Fruit fly (Drosophila melanogaster): ENCODE measurements around the gene ssp2.

DNA sequence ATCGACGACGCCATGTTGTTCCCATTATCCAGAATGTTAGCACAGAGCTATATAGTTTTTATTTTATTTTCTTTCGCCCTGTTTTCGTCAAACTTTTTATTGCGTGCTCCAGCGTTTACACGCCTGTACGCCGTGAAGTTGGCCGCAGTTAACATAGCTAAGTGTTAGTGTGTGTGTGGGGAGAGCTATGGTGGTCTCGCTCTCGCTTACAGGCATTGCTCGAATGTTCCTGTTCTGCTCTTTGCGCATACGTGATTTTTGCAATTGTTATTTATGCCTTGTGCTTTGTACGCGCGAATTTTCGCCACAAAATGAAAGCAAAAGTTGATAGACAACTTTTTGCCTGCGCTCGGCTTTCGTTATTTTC, 39.0 kb downstream of the ssp2 start:
- TF ChIP-seq h (optimal IDR thresholded peaks at IDR 0.05) (no peak), CG15696 (tag; optimal IDR thresholded peaks at IDR 0.05) (no peak), zfh1 (GFP tag; IDR thresholded peaks at IDR 0.05) (no peak), CG7271 (tag; optimal IDR thresholded peaks at IDR 0.05) (no peak), fd64A (GFP tag; optimal IDR thresholded peaks at IDR 0.05) (no peak), CG11398 (GFP tag; optimal IDR thresholded peaks at IDR 0.05) (no peak), pan (optimal IDR thresholded peaks at IDR 0.05) (no peak), pan (GFP tag; optimal IDR thresholded peaks at IDR 0.05 in 1 of 2, IDR thresholded peaks at IDR 0.05 in 1 of 2) (peak in 1 of 2 experiments; percentile 37), Six4 (GFP tag; optimal IDR thresholded peaks at IDR 0.05) (no peak)
